Fruit fly (Drosophila melanogaster) whole organism, pupa: Measurements from ENCODE around the gene CG4658.

Experiments used
- CG10348 ChIP-seq: fragments of 200-800 bp; sonication (Bioruptor generic); IDR thresholded peaks from 2 replicates; pipeline ENCODE4 v1.3.6; 2022; ENCODE audit warnings: missing biosample characterization, missing genetic modification characterization
- CG12605 ChIP-seq: fragments of 200-800 bp; sonication (Bioruptor generic); IDR thresholded peaks from 2 replicates; pipeline ENCODE4 v1.3.6; 2022; ENCODE audit warnings: missing biosample characterization, missing genetic modification characterization
- CG13204 ChIP-seq: fragments of 200-800 bp; sonication (Bioruptor generic); optimal IDR thresholded peaks from 2 replicates; lab custom pipeline; 2018; ENCODE audit warnings: missing biosample characterization, mild to moderate bottlenecking, missing genetic modification characterization, moderate library complexity
- CG4496 ChIP-seq: fragments of 200-800 bp; sonication (Bioruptor generic); IDR thresholded peaks from 3 replicates; pipeline ENCODE4 v1.3.6; 2022; ENCODE audit warnings: missing biosample characterization, missing genetic modification characterization
- CG8159 ChIP-seq: fragments of 200-800 bp; sonication (Bioruptor generic); optimal IDR thresholded peaks from 3 replicates; lab custom pipeline; 2018; ENCODE audit warnings: missing biosample characterization, mild to moderate bottlenecking, missing genetic modification characterization, moderate library complexity
- CG8301 ChIP-seq: fragments of 200-800 bp; sonication (Bioruptor generic); optimal IDR thresholded peaks from 2 replicates; lab custom pipeline; 2018; ENCODE audit warnings: missing biosample characterization, mild to moderate bottlenecking, missing genetic modification characterization
- EcR ChIP-seq: fragments of 200-800 bp; sonication (Bioruptor generic); optimal IDR thresholded peaks from 3 replicates; lab custom pipeline; 2019; ENCODE audit warnings: missing biosample characterization, missing genetic modification characterization, mild to moderate bottlenecking, moderate library complexity, missing genetic modification reagents
- Ets98B ChIP-seq: fragments of 200-800 bp; sonication (Bioruptor generic); IDR thresholded peaks from 2 replicates; pipeline ENCODE4 v1.3.6; 2022; ENCODE audit warnings: missing biosample characterization, missing genetic modification characterization
- Pif1A ChIP-seq: fragments of 200-800 bp; sonication (Bioruptor generic); optimal IDR thresholded peaks from 3 replicates; lab custom pipeline; 2016; ENCODE audit warnings: missing biosample characterization, missing genetic modification characterization
- Pif1B ChIP-seq: fragments of 200-800 bp; sonication (Bioruptor generic); optimal IDR thresholded peaks from 3 replicates; lab custom pipeline; 2016; ENCODE audit warnings: missing biosample characterization, missing genetic modification characterization
- Snoo ChIP-seq: fragments of 200-800 bp; sonication (Bioruptor generic); optimal IDR thresholded peaks from 3 replicates; lab custom pipeline; 2017; ENCODE audit warnings: missing biosample characterization, mild to moderate bottlenecking, missing genetic modification characterization, inconsistent platforms
- fd96Ca ChIP-seq: fragments of 200-800 bp; sonication (Bioruptor generic); IDR thresholded peaks from 3 replicates; pipeline ENCODE4 v1.3.6; 2022; ENCODE audit warnings: missing biosample characterization, missing genetic modification characterization
- rn ChIP-seq: fragments of 200-800 bp; sonication (Bioruptor generic); IDR thresholded peaks from 2 replicates; pipeline ENCODE4 v1.3.6; 2022; ENCODE audit warnings: missing biosample characterization, missing genetic modification characterization

DNA sequence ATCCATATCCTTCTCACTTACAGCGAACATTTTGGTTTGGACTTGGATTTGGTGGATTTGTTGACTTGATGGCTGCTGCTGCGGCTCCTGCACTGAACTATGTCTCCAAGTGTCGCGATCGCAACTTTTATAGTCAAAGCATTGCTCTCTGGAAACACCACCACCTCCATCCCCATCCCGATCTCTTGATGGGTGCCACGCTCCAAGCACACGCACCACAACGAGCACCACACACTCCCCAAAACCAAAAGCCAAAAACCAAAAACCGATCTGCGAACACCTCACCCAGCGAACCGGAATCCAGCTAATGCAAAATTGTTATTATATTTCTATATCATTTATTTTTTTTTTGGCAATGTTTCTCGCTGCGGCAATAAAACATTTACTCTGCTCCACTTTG, 23.9 kb upstream of the CG4658 start, which contains the start of gene Cpr30F:
- TF ChIP-seq CG12605 (GFP tag; lab: Robert Waterston, UW) (no peak), Pif1A (GFP tag; lab: Kevin White, UChicago) (no peak), CG4496 (GFP tag; lab: Robert Waterston, UW) (no peak), CG13204 (GFP tag; lab: Kevin White, UChicago) (no peak), fd96Ca (GFP tag; lab: Robert Waterston, UW) (no peak), CG8159 (tag; lab: Kevin White, UChicago) (no peak), rn (GFP tag; lab: Robert Waterston, UW) (no peak), Ets98B (GFP tag; lab: Robert Waterston, UW) (no peak), Snoo (tag; lab: Kevin White, UChicago) (no peak), Pif1B (GFP tag; lab: Kevin White, UChicago) (no peak), EcR (GFP tag; lab: Kevin White, UChicago) (no peak), CG10348 (GFP tag; lab: Robert Waterston, UW) (no peak), CG8301 (tag; lab: Kevin White, UChicago) (no peak)
